Worm (Caenorhabditis elegans): Measurements from ENCODE around the gene rgs-11.

- TF ChIP-seq elt-4 (tag; optimal IDR thresholded peaks at IDR 0.05) (no peak), hlh-6 (tag; optimal IDR thresholded peaks at IDR 0.05) (no peak), pha-4 (tag; optimal IDR thresholded peaks at IDR 0.05) (no peak), T23F11.4 (GFP tag; optimal IDR thresholded peaks at IDR 0.05) (no peak), hlh-15 (tag; optimal IDR thresholded peaks at IDR 0.05) (no peak), pat-9 (tag; optimal IDR thresholded peaks at IDR 0.05) (no peak), K02D7.2 (tag; optimal IDR thresholded peaks at IDR 0.05) (no peak), ztf-16 (tag; optimal IDR thresholded peaks at IDR 0.05) (no peak), che-1 (tag; optimal IDR thresholded peaks at IDR 0.05) (no peak), ceh-45 (GFP tag; IDR thresholded peaks at IDR 0.05) (no peak), hlh-8 (tag; optimal IDR thresholded peaks at IDR 0.05) (no peak), nfya-1 (tag; optimal IDR thresholded peaks at IDR 0.05) (no peak), sdc-2 (tag; optimal IDR thresholded peaks at IDR 0.05) (no peak)
Observed at ce11 chrX:15006847-15007358, 42.5 kb downstream of the rgs-11 start, which contains the start of gene ergi-2.
